Fruit fly (Drosophila melanogaster) whole organism, embryonic: ENCODE results near the gene Cpr64Ab.

Experiments
- Asciz ChIP-seq: fragments of 200-800 bp; sonication (Bioruptor generic); optimal IDR thresholded peaks from 2 replicates; lab custom pipeline; 2017; ENCODE audit warnings: missing biosample characterization, mild to moderate bottlenecking, missing genetic modification characterization, missing genetic modification reagents
- Awh ChIP-seq: fragments of 200-800 bp; sonication (Bioruptor generic); IDR thresholded peaks from 2 replicates; pipeline ENCODE4, ENCODE4 v1.3.6; 2022; ENCODE audit warnings: missing biosample characterization, missing genetic modification characterization
- CG11560 ChIP-seq: fragments of 200-800 bp; sonication (Bioruptor generic); IDR thresholded peaks from 3 replicates; pipeline ENCODE4 v1.3.6; 2022; ENCODE audit warnings: missing biosample characterization, missing genetic modification characterization
- CG12299 ChIP-seq: fragments of 200-800 bp; sonication (Bioruptor generic); optimal IDR thresholded peaks from 2 replicates; lab custom pipeline; 2018; ENCODE audit warnings: missing biosample characterization, mild to moderate bottlenecking, missing genetic modification characterization
- CG12659 ChIP-seq: fragments of 200-800 bp; sonication (Bioruptor generic); optimal IDR thresholded peaks from 3 replicates; lab custom pipeline; 2017; ENCODE audit warnings: mild to moderate bottlenecking, missing biosample characterization, missing genetic modification reagents, missing genetic modification characterization
- CG15696 ChIP-seq: fragments of 200-800 bp; sonication (Bioruptor generic); optimal IDR thresholded peaks from 2 replicates; lab custom pipeline; 2019; ENCODE audit warnings: missing biosample characterization, mild to moderate bottlenecking, missing genetic modification characterization, moderate library complexity
- CG17802 ChIP-seq: fragments of 200-800 bp; sonication (Bioruptor generic); optimal IDR thresholded peaks from 2 replicates; lab custom pipeline; 2018; ENCODE audit warnings: missing biosample characterization, mild to moderate bottlenecking, missing genetic modification characterization, moderate library complexity
- CG18476 ChIP-seq: fragments of 200-800 bp; sonication (Bioruptor generic); optimal IDR thresholded peaks from 2 replicates; lab custom pipeline; 2016; ENCODE audit warnings: missing biosample characterization, mild to moderate bottlenecking, missing genetic modification characterization
- CG2712 ChIP-seq: fragments of 200-800 bp; optimal IDR thresholded peaks from 3 replicates; lab custom pipeline; 2019; ENCODE audit warnings: missing biosample characterization, mild to moderate bottlenecking, missing genetic modification characterization, moderate library complexity
- CG3281 ChIP-seq: fragments of 200-800 bp; sonication (Bioruptor generic); optimal IDR thresholded peaks from 3 replicates; lab custom pipeline; 2017; ENCODE audit warnings: missing biosample characterization, mild to moderate bottlenecking, missing genetic modification characterization
- CG4404 ChIP-seq: fragments of 200-800 bp; sonication (Bioruptor generic); IDR thresholded peaks from 2 replicates; pipeline ENCODE4 v1.3.6; 2022; ENCODE audit warnings: missing biosample characterization, missing genetic modification characterization
- CG6175 ChIP-seq: fragments of 200-800 bp; sonication (Bioruptor generic); IDR thresholded peaks from 3 replicates; pipeline ENCODE4 v1.3.6; 2022; ENCODE audit warnings: missing biosample characterization, missing genetic modification characterization
- CG8765 ChIP-seq: fragments of 200-800 bp; sonication (Bioruptor generic); IDR thresholded peaks from 2 replicates; pipeline ENCODE4 v1.3.6; 2022; ENCODE audit warnings: missing biosample characterization, missing genetic modification characterization
- CG9437 ChIP-seq: fragments of 200-800 bp; sonication (Bioruptor generic); optimal IDR thresholded peaks from 2 replicates; lab custom pipeline; 2018; ENCODE audit warnings: missing biosample characterization, mild to moderate bottlenecking, missing genetic modification characterization
- CTCF ChIP-seq: fragments of 200-800 bp; sonication (Bioruptor generic); optimal IDR thresholded peaks from 2 replicates; lab custom pipeline; 2017; ENCODE audit warnings: missing biosample characterization, mild to moderate bottlenecking, missing genetic modification characterization, moderate library complexity
- ERR ChIP-seq: fragments of 200-800 bp; sonication (Bioruptor generic); optimal IDR thresholded peaks from 2 replicates; lab custom pipeline; 2016; ENCODE audit warnings: missing biosample characterization, missing genetic modification characterization
- Ets65A ChIP-seq: fragments of 200-800 bp; sonication (Bioruptor generic); peaks from one replicate; lab custom pipeline; 2016; ENCODE audit warnings: missing biosample characterization, missing genetic modification characterization
- Nf-YB ChIP-seq: fragments of 200-800 bp; sonication (Bioruptor generic); optimal IDR thresholded peaks from 3 replicates; lab custom pipeline; 2019; ENCODE audit warnings: missing biosample characterization, mild to moderate bottlenecking, missing genetic modification characterization, moderate library complexity
- Oaz ChIP-seq: fragments of 200-800 bp; sonication (Bioruptor generic); IDR thresholded peaks from 2 replicates; pipeline ENCODE4 v1.3.6; 2022; ENCODE audit warnings: missing biosample characterization, missing genetic modification characterization
- Oli ChIP-seq: fragments of 200-800 bp; sonication (Bioruptor generic); optimal IDR thresholded peaks from 2 replicates; lab custom pipeline; 2018; ENCODE audit warnings: missing biosample characterization, mild to moderate bottlenecking, missing genetic modification characterization, moderate library complexity
- Poxn ChIP-seq: fragments of 200-800 bp; sonication (Bioruptor generic); IDR thresholded peaks from 2 replicates; pipeline ENCODE4 v1.3.6; 2022; ENCODE audit warnings: missing biosample characterization, missing genetic modification characterization
- abd-A ChIP-seq: fragments of 200-800 bp; sonication (Bioruptor generic); optimal IDR thresholded peaks from 3 replicates; lab custom pipeline; 2019; ENCODE audit warnings: missing biosample characterization, mild to moderate bottlenecking, missing genetic modification characterization, moderate library complexity
- aop ChIP-seq: fragments of 200-800 bp; sonication (Bioruptor generic); IDR thresholded peaks from 2 replicates; pipeline ENCODE4 v1.3.6; 2022; ENCODE audit warnings: missing biosample characterization, missing genetic modification characterization
- bbx ChIP-seq: fragments of 200-800 bp; sonication (Bioruptor generic); IDR thresholded peaks from 2 replicates; pipeline ENCODE4 v1.3.6; 2022; ENCODE audit warnings: missing biosample characterization, missing genetic modification characterization; ENCODE audit not compliant: partially characterized antibody
- ci ChIP-seq: fragments of 200-800 bp; sonication (Bioruptor generic); IDR thresholded peaks from 3 replicates; pipeline ENCODE4 v1.3.6; 2022; ENCODE audit warnings: missing biosample characterization, missing genetic modification characterization
- dm ChIP-seq: fragments of 200-800 bp; sonication (Bioruptor generic); optimal IDR thresholded peaks from 3 replicates; lab custom pipeline; 2016; ENCODE audit warnings: missing biosample characterization, missing genetic modification characterization
- esg ChIP-seq: fragments of 200-800 bp; sonication (Bioruptor generic); conservative IDR thresholded peaks from 2 replicates; pipeline ENCODE4 v1.3.6; 2022; ENCODE audit warnings: missing biosample characterization, missing genetic modification characterization
- fd96Cb ChIP-seq: fragments of 200-800 bp; sonication (Bioruptor generic); optimal IDR thresholded peaks from 2 replicates; lab custom pipeline; 2018; ENCODE audit warnings: missing biosample characterization, mild to moderate bottlenecking, missing genetic modification characterization, moderate library complexity
- gcm2 ChIP-seq: fragments of 200-800 bp; sonication (Bioruptor generic); optimal IDR thresholded peaks from 2 replicates; lab custom pipeline; 2016; ENCODE audit warnings: missing biosample characterization, missing genetic modification characterization
- gem ChIP-seq: fragments of 200-800 bp; sonication (Bioruptor generic); optimal IDR thresholded peaks from 2 replicates; lab custom pipeline; 2019; ENCODE audit warnings: missing biosample characterization, mild to moderate bottlenecking, missing genetic modification characterization, moderate library complexity
- jumu ChIP-seq: fragments of 200-800 bp; sonication (Bioruptor generic); optimal IDR thresholded peaks from 3 replicates; lab custom pipeline; 2016; ENCODE audit warnings: missing biosample characterization, missing genetic modification characterization
- klu ChIP-seq: fragments of 200-800 bp; sonication (Bioruptor generic); IDR thresholded peaks from 2 replicates; pipeline ENCODE4 v1.3.6; 2022; ENCODE audit warnings: missing biosample characterization, missing genetic modification characterization
- pan ChIP-seq, 4 experiments: fragments of >200 bp in 3 of 4; fragments of 200-800 bp in 1 of 4; sonication (Bioruptor generic) in 1 of 4; optimal IDR thresholded peaks in 3 of 4; IDR thresholded peaks in 1 of 4; 2 replicates each; pipeline versions ENCODE4 v1.3.6 to Lab custom; 2017 to 2022; ENCODE audit warnings: missing biosample characterization in 2 of 4, missing genetic modification characterization in 2 of 4, mixed read lengths in 1 of 4
- pzg ChIP-seq: fragments of 200-800 bp; sonication (Bioruptor generic); optimal IDR thresholded peaks from 3 replicates; lab custom pipeline; 2018; ENCODE audit warnings: missing biosample characterization, mild to moderate bottlenecking, missing genetic modification characterization, moderate library complexity
- sens ChIP-seq: fragments of 200-800 bp; sonication (Bioruptor generic); peaks from one replicate; lab custom pipeline; 2016; ENCODE audit warnings: missing biosample characterization, missing genetic modification characterization
- slou ChIP-seq: fragments of 200-800 bp; sonication (Bioruptor generic); optimal IDR thresholded peaks from 3 replicates; lab custom pipeline; 2016; ENCODE audit warnings: missing biosample characterization, missing genetic modification characterization
- sr ChIP-seq: fragments of 200-800 bp; sonication (Bioruptor generic); IDR thresholded peaks from 3 replicates; pipeline ENCODE4 v1.3.6; 2022; ENCODE audit warnings: missing biosample characterization, missing genetic modification characterization
- tup ChIP-seq: fragments of 200-800 bp; sonication (Bioruptor generic); optimal IDR thresholded peaks from 2 replicates; lab custom pipeline; 2016; ENCODE audit warnings: missing biosample characterization, mild to moderate bottlenecking, missing genetic modification characterization, moderate library complexity
- wdn ChIP-seq: fragments of 200-800 bp; sonication (Bioruptor generic); IDR thresholded peaks from 2 replicates; pipeline ENCODE4 v1.3.6; 2022; ENCODE audit warnings: missing biosample characterization, missing genetic modification characterization

Cpr64Ab gene

DNA sequence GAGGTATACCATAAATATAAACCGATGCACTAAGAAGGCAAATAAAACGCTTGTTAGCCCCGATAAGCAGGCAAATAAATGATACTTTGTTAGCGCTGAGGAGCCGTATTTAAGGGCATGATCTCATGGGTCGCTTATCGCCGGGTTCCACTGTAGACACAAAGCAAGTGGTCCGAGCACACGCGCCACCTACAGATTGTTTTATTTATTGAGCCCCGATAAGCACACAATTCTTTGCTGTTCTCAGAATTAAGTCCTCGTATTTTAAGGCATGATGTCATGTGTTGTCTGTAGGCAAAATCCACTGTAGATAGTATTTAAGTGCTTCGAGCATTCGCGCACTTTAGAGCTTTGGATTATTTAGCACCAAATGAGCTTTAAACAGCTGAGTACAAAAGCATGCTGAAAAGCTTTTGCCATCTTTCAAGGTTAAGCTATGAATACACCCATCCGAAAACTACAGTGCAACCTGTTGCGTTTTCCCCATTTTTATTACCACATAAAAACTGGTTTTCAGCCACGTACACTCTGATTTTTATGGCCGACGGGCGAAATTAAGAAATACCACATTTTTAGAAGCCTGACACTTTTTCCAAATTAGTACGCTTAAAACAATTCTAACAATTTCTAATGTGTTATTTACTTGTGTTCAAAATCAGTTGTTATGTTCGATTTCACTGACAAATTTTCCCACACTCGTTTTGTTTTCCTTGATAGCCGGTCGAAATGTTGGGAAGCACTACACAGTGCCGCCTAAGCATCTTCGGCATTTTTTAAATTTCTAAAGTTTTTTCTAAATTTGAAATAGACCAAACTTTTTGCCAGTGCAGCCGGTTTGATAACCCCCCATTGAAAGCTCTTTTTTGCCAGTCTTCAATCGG lies 28.3 kb upstream of the Cpr64Ab start, which contains the start of gene Sqor (continued):
- TF ChIP-seq CG2712 (tag; lab: Kevin White, UChicago) (peak; percentile 79), CG15696 (tag; lab: Kevin White, UChicago) (peak; percentile 31), bbx (GFP tag; lab: Robert Waterston, UW) (no peak), Nf-YB (GFP tag; lab: Kevin White, UChicago) (peak; percentile 68), slou (GFP tag; lab: Kevin White, UChicago) (peak; percentile 68), tup (GFP tag; lab: Kevin White, UChicago) (peak; percentile 76), gem (tag; lab: Kevin White, UChicago) (peak; percentile 92), CG8765 (peak; percentile 60; the same call in 1 of the 2 replicates), CG11560 (tag; lab: Robert Waterston, UW) (0 out of 3 replicates have a peak, but pooled peaks have one; percentile 53), CG12659 (GFP tag; lab: Kevin White, UChicago) (peak; percentile 91), jumu (GFP tag; lab: Kevin White, UChicago) (peak; percentile 82), CG17802 (tag; lab: Kevin White, UChicago) (peak; percentile 53), CG9437 (GFP tag; lab: Kevin White, UChicago) (peak; percentile 85), Poxn (peak; percentile 61), fd96Cb (tag; lab: Kevin White, UChicago) (peak; percentile 73), abd-A (tag; lab: Kevin White, UChicago) (no peak), CTCF (peak; percentile 89), CG12299 (tag; lab: Kevin White, UChicago) (peak; percentile 83), Awh (GFP tag; lab: Robert Waterston, UW) (peak; percentile 64; the same call in 1 of the 2 replicates), ERR (GFP tag; lab: Kevin White, UChicago) (peak; percentile 85), pan (optimal IDR thresholded peaks at IDR 0.05; lab: Kevin White, UChicago) (no peak), pan (GFP tag; optimal IDR thresholded peaks at IDR 0.05 in 1 of 2, IDR thresholded peaks at IDR 0.05 in 1 of 2) (peak in 1 of 2 experiments; percentile 82), CG6175 (peak; percentile 69; the same call in 2 of the 3 replicates), CG18476 (GFP tag; lab: Kevin White, UChicago) (peak; percentile 66)

DNA sequence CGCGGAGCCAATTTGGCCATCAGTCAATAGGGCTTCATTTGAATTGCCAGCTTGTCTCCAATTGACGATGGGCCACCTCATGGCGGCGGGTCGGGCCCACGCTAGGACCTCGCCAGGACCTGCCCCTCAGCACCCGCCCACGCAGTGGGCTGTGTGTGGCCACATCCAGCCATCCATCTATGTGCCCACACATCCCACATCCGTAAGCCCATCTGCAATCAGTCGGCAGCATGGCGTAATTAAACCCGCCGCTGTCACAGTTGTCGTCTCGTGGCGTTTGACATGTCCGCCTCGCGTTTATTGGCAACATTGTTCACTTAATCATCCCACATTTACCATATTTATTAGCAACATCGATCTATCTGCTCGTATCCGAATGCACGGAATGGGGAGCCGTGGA lies 26.9 kb upstream of the Cpr64Ab start:
- TF ChIP-seq Oaz (no peak), esg (GFP tag; lab: Robert Waterston, UW) (no peak), Ets65A (GFP tag; lab: Kevin White, UChicago) (peak; percentile 58), CG3281 (GFP tag; lab: Kevin White, UChicago) (no peak), CG4404 (GFP tag; lab: Robert Waterston, UW) (peak; percentile 12; the same call in 1 of the 2 replicates), wdn (GFP tag; lab: Robert Waterston, UW) (no peak), dm (no peak), Oli (tag; lab: Kevin White, UChicago) (no peak), sr (GFP tag; lab: Robert Waterston, UW) (0 out of 3 replicates have a peak, but pooled peaks have one; percentile 4), pzg (no peak), aop (GFP tag; lab: Robert Waterston, UW) (0 out of 2 replicates have a peak, but pooled peaks have one; percentile 3), Asciz (GFP tag; lab: Kevin White, UChicago) (no peak), ci (GFP tag; lab: Robert Waterston, UW) (peak; percentile 3; the same call in 1 of the 3 replicates), gcm2 (GFP tag; lab: Kevin White, UChicago) (no peak), klu (GFP tag; lab: Robert Waterston, UW) (no peak), sens (GFP tag; lab: Kevin White, UChicago) (peak; percentile 59)
